Worm (Caenorhabditis elegans): ENCODE results near the gene got-2.2.

The got-2.2 gene

DNA sequence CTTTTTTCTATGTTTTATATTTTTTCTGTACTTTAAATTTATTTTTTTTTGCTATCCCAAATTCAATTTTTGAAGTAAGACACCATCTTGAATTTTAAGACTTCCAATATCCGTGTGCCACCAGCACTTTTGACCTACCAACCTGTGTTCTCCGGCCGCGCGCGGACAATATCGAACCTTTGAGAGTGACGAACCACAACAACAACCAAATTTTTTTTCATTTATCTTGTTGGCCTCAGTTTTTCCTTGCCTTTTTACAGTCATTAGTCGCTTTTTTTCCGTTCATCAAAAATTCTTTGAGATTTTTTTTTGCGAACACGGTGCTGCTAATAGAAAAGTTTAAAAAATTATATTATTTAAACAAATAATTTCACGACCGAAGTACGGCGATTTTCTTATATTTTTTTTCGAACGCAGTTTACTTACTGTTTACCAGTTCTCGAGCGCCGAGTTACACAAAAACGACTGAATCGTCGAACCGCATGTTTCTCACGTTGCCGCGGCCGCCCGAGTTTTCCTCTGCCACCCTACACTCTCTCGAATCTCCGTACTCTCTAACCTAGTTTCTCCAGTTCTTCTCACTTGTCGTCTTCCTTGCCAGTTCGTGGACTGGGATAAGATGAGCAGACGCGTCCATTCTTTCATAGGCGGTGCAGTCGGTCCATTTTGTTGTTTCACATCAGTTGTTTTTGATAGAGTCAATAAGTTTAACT is 700 bp upstream of the got-2.2 start (continued):
- TF ChIP-seq sma-3 (GFP tag; optimal IDR thresholded peaks at IDR 0.05) (no peak), ztf-4 (tag; optimal IDR thresholded peaks at IDR 0.05) (no peak)

DNA sequence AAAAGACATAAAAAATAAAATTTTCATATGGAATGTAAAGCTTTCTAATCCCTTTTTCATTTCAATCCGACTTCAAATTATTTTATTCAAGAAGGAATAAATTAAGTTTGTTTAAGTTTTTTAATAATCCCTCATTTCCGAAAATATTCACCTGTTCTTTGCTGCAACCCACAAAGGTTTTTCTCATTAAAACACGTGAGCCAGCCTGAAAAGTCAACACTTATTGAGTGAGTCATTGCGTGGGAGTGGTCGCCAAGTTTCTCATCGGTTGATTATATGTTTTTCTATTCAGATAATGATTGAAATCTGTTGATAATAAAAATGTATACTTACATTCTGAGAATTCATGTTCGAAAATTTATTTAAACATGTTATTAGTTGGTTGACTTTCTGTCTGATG is 4.7 kb downstream of the got-2.2 start:
- TF ChIP-seq snpc-4 (tag; optimal IDR thresholded peaks at IDR 0.05), result no peak
- no peak for TF ChIP-seq nhr-21 (tag; optimal IDR thresholded peaks at IDR 0.05)
- TF ChIP-seq mbf-1 (tag; optimal IDR thresholded peaks at IDR 0.05), result no peak
- peak; percentile 6 for TF ChIP-seq lin-11 (tag; optimal IDR thresholded peaks at IDR 0.05)
- TF ChIP-seq gmeb-1 (tag; optimal IDR thresholded peaks at IDR 0.05), result no peak
- no peak for TF ChIP-seq lin-39 (tag; optimal IDR thresholded peaks at IDR 0.05)
- no peak for TF ChIP-seq nhr-77 (tag; optimal IDR thresholded peaks at IDR 0.05)
- TF ChIP-seq unc-62 (GFP tag; optimal IDR thresholded peaks at IDR 0.05), result no peak
- no peak for TF ChIP-seq blmp-1 (tag; optimal IDR thresholded peaks at IDR 0.05; ENCODE audit: insufficient read depth)
- no peak for TF ChIP-seq nhr-129 (tag; optimal IDR thresholded peaks at IDR 0.05)
- peak; percentile 29 for TF ChIP-seq C34F6.9 (tag; optimal IDR thresholded peaks at IDR 0.05)
- no peak for TF ChIP-seq crh-2 (tag; optimal IDR thresholded peaks at IDR 0.05)
- TF ChIP-seq ztf-11 (tag; optimal IDR thresholded peaks at IDR 0.05), result no peak
- TF ChIP-seq sma-9 (GFP tag; optimal IDR thresholded peaks at IDR 0.05), result peak; percentile 11
- no peak for TF ChIP-seq sma-9 (tag; optimal IDR thresholded peaks at IDR 0.05)
- no peak for TF ChIP-seq ztf-4 (tag; optimal IDR thresholded peaks at IDR 0.05)
- TF ChIP-seq elt-3 (tag; optimal IDR thresholded peaks at IDR 0.05), result no peak
- no peak for TF ChIP-seq mdl-1 (tag; optimal IDR thresholded peaks at IDR 0.05)
- no peak for TF ChIP-seq unc-39 (tag; optimal IDR thresholded peaks at IDR 0.05)

DNA sequence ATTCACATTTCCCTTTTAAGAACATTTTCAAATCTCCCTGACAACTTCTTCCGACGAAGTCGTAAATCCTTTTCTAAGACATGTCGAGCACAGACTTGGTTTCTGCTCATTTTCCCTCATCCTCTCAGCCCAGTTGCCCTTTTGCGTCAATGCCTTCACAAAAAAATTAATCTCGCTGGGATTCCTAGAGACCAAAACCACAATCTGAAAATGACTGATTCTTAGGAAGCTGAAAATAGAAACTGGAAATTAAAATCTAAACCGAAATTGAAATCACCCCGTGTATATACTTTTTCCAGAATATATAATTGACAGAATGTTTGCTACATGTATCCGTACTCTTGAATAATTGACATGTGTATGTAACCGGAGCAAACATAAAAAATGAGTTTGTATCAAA is 6.2 kb downstream of the got-2.2 start:
- no peak for TF ChIP-seq lin-39 (tag; optimal IDR thresholded peaks at IDR 0.05)
- TF ChIP-seq C34F6.9 (tag; optimal IDR thresholded peaks at IDR 0.05), result peak; percentile 9

DNA sequence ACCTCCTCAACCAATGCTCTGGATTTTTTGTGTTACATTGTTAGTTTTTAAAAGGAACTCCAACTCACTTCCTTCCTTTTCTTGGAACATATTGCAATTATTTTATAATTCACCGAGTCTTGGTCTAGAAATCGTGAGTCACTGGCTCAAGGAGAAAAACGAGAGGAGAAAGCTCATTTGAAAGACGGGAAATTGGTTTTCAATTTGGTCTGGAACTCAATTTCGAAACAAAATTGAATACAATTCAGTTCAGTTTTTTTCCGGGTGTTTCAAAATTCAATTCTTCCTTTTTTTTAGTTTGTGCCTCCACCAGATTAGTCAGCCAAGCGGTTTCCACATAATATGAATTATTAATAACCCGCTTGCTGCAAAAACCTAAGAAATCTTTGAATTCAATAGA is 7.1 kb downstream of the got-2.2 start:
- no peak for TF ChIP-seq ztf-1 (GFP tag; conservative IDR thresholded peaks at IDR 0.05)
- peak; percentile 8 for TF ChIP-seq sem-4 (tag; optimal IDR thresholded peaks at IDR 0.05)
- no peak for TF ChIP-seq lin-39 (tag; optimal IDR thresholded peaks at IDR 0.05)
- no peak for TF ChIP-seq nhr-21 (tag; optimal IDR thresholded peaks at IDR 0.05)
- no peak for TF ChIP-seq lin-13 (GFP tag; optimal IDR thresholded peaks at IDR 0.05)
- no peak for TF ChIP-seq mbf-1 (tag; optimal IDR thresholded peaks at IDR 0.05)
- TF ChIP-seq lsy-2 (tag; optimal IDR thresholded peaks at IDR 0.05), result no peak
- TF ChIP-seq sma-9 (GFP tag; optimal IDR thresholded peaks at IDR 0.05), result peak; percentile 46
- no peak for TF ChIP-seq sma-9 (tag; optimal IDR thresholded peaks at IDR 0.05)

DNA sequence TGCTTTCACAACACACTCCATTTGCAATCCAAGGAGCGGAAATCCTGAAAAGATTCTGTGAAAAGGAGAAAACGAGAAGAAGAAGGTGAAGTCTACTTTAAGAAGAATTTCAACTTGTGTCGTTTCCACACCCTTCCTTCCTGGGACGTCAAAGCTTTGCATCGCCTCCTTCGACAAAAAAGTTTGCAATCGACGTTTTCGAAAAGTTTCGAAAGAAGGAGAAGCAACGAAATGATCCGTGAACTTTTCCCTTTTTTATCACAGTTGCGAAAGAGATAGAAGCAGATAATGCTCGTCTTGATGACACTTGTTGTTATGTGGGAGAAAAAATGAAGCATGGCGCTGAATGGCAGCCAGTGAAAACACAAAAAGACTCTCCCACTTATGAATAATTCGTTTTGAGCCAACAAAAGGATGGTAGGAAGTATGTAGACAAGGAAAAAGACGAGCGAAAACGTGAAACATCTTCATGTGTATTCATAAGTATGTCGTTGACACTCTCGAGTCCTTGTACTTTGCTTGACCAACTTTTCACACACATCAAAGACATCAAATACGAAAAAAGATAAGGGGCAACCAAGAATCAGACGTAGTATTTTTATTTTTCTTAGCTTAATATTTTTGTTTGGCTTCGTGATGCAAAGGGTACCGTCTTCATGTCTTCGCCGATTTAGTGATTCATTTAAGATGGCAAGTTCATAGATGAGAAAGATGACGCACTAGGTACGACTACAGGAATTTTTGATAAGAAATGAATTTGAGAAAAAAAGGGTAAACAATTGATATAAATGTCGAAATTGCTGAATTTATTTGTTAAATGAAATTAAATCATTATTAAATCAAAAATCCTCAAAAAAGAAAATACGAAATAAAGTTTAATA is 8.2 kb downstream of the got-2.2 start:
- TF ChIP-seq sem-4 (tag; optimal IDR thresholded peaks at IDR 0.05) (peak; percentile 57), lin-39 (tag; optimal IDR thresholded peaks at IDR 0.05) (no peak), unc-55 (GFP tag; optimal IDR thresholded peaks at IDR 0.05) (peak; percentile 13), sma-3 (GFP tag; optimal IDR thresholded peaks at IDR 0.05) (peak; percentile 53), crh-2 (tag; optimal IDR thresholded peaks at IDR 0.05) (peak; percentile 4), nhr-21 (tag; optimal IDR thresholded peaks at IDR 0.05) (no peak), C34F6.9 (tag; optimal IDR thresholded peaks at IDR 0.05) (peak; percentile 54), nhr-129 (tag; optimal IDR thresholded peaks at IDR 0.05) (peak; percentile 24), fos-1 (tag; optimal IDR thresholded peaks at IDR 0.05) (peak; percentile 30)

DNA sequence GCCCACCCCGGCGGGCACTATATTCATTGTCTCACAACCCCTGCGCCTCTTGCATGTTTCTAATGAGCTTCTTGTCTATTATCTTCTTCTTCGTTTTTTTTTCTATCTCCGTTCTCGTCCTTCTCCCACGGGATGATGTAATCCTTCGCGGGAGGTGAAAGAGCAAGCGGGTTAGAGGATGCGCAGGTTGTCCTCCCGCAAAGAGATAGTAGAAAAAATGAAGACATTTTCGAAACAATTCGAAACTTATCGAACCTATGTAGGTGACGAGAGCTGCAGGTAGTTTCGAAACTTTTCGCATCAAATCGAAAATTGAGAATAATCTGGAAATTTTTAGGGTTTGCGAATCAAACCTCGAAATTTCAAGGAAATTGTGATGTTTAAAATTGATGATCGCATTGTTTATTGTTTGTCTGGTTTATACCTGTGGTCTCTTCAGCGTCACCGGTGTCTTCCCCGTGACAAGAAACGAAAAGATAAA is 9.5 kb downstream of the got-2.2 start:
- peak; percentile 66 for TF ChIP-seq nhr-21 (tag; optimal IDR thresholded peaks at IDR 0.05)
- TF ChIP-seq skn-1 (tag; optimal IDR thresholded peaks at IDR 0.05), result no peak
- peak; percentile 17 for TF ChIP-seq unc-55 (GFP tag; optimal IDR thresholded peaks at IDR 0.05)
- TF ChIP-seq ZK546.5 (tag; optimal IDR thresholded peaks at IDR 0.05), result no peak
- no peak for TF ChIP-seq nhr-237 (tag; optimal IDR thresholded peaks at IDR 0.05)
- peak; percentile 90 for TF ChIP-seq fos-1 (tag; optimal IDR thresholded peaks at IDR 0.05)
- TF ChIP-seq lin-11 (tag; optimal IDR thresholded peaks at IDR 0.05), result no peak
- TF ChIP-seq elt-1 (tag; optimal IDR thresholded peaks at IDR 0.05), result no peak
- no peak for TF ChIP-seq lin-39 (tag; optimal IDR thresholded peaks at IDR 0.05)
- peak; percentile 1 for TF ChIP-seq blmp-1 (tag; optimal IDR thresholded peaks at IDR 0.05; ENCODE audit: insufficient read depth)
- no peak for TF ChIP-seq elt-3 (tag; optimal IDR thresholded peaks at IDR 0.05)
- TF ChIP-seq snpc-4 (tag; optimal IDR thresholded peaks at IDR 0.05), result no peak
- peak; percentile 4 for TF ChIP-seq nhr-25 (tag; optimal IDR thresholded peaks at IDR 0.05)
- peak; percentile 74 for TF ChIP-seq F13H6.1 (tag; optimal IDR thresholded peaks at IDR 0.05)
- peak; percentile 87 for TF ChIP-seq sma-9 (GFP tag; optimal IDR thresholded peaks at IDR 0.05)
- no peak for TF ChIP-seq sma-9 (tag; optimal IDR thresholded peaks at IDR 0.05)
- TF ChIP-seq ceh-16 (tag; optimal IDR thresholded peaks at IDR 0.05), result no peak
- peak; percentile 42 for TF ChIP-seq crh-2 (tag; optimal IDR thresholded peaks at IDR 0.05)
- TF ChIP-seq ztf-11 (tag; optimal IDR thresholded peaks at IDR 0.05), result no peak
- TF ChIP-seq C34F6.9 (tag; optimal IDR thresholded peaks at IDR 0.05), result peak; percentile 86
- no peak for TF ChIP-seq alr-1 (tag; optimal IDR thresholded peaks at IDR 0.05)
- peak; percentile 49 for TF ChIP-seq egl-27 (tag; optimal IDR thresholded peaks at IDR 0.05)
- no peak for TF ChIP-seq Y55F3AM.14 (GFP tag; optimal IDR thresholded peaks at IDR 0.05)
- no peak for TF ChIP-seq R02D3.7 (tag; optimal IDR thresholded peaks at IDR 0.05)
- peak; percentile 70 for TF ChIP-seq sma-3 (GFP tag; optimal IDR thresholded peaks at IDR 0.05)

Measured in whole organism, L2 larva.